Worm (Caenorhabditis elegans): ENCODE data around the gene Y37E11AL.3.

- TF ChIP-seq him-1 (tag; optimal IDR thresholded peaks at IDR 0.05), result no peak
- TF ChIP-seq W03F9.2 (tag; optimal IDR thresholded peaks at IDR 0.05), result no peak
Measured at ce11 chrIV:3698201-3698600, 3.5 kb downstream of the Y37E11AL.3 start, which contains the start of gene Y37E11AL.2.

All from whole organism, L4/young adult.